Fruit fly (Drosophila melanogaster) whole organism, pupa: ENCODE results near the gene CdGAPr.
A peak's percentile ranks its signal among the peaks of the same experiment; 100 is the strongest.

Source experiments
- CG10348 ChIP-seq: fragments of 200-800 bp; sonication (Bioruptor generic); IDR thresholded peaks from 2 replicates; pipeline ENCODE4 v1.3.6; 2022; ENCODE audit warnings: missing biosample characterization, missing genetic modification characterization
- CG12605 ChIP-seq: fragments of 200-800 bp; sonication (Bioruptor generic); IDR thresholded peaks from 2 replicates; pipeline ENCODE4 v1.3.6; 2022; ENCODE audit warnings: missing biosample characterization, missing genetic modification characterization
- CG14655 ChIP-seq: fragments of 200-800 bp; sonication (Bioruptor generic); optimal IDR thresholded peaks from 3 replicates; lab custom pipeline; 2017; ENCODE audit warnings: mild to moderate bottlenecking, missing biosample characterization, missing genetic modification reagents, missing genetic modification characterization
- CG17806 ChIP-seq: fragments of 200-800 bp; sonication (Bioruptor generic); optimal IDR thresholded peaks from 2 replicates; lab custom pipeline; 2018; ENCODE audit warnings: missing biosample characterization, mild to moderate bottlenecking, missing genetic modification characterization, moderate library complexity
- CG32121 ChIP-seq: fragments of 200-800 bp; sonication (Bioruptor generic); IDR thresholded peaks from 2 replicates; pipeline ENCODE4 v1.3.6; 2022; ENCODE audit warnings: missing biosample characterization, missing genetic modification characterization
- CG8159 ChIP-seq: fragments of 200-800 bp; sonication (Bioruptor generic); optimal IDR thresholded peaks from 3 replicates; lab custom pipeline; 2018; ENCODE audit warnings: missing biosample characterization, mild to moderate bottlenecking, missing genetic modification characterization, moderate library complexity
- CG9948 ChIP-seq: fragments of 200-800 bp; sonication (Bioruptor generic); optimal IDR thresholded peaks from 2 replicates; lab custom pipeline; 2018; ENCODE audit warnings: missing biosample characterization, mild to moderate bottlenecking, missing genetic modification characterization, moderate library complexity
- EcR ChIP-seq: fragments of 200-800 bp; sonication (Bioruptor generic); optimal IDR thresholded peaks from 3 replicates; lab custom pipeline; 2019; ENCODE audit warnings: missing biosample characterization, missing genetic modification characterization, mild to moderate bottlenecking, moderate library complexity, missing genetic modification reagents
- Ets98B ChIP-seq: fragments of 200-800 bp; sonication (Bioruptor generic); IDR thresholded peaks from 2 replicates; pipeline ENCODE4 v1.3.6; 2022; ENCODE audit warnings: missing biosample characterization, missing genetic modification characterization
- fd96Ca ChIP-seq: fragments of 200-800 bp; sonication (Bioruptor generic); IDR thresholded peaks from 3 replicates; pipeline ENCODE4 v1.3.6; 2022; ENCODE audit warnings: missing biosample characterization, missing genetic modification characterization

DNA sequence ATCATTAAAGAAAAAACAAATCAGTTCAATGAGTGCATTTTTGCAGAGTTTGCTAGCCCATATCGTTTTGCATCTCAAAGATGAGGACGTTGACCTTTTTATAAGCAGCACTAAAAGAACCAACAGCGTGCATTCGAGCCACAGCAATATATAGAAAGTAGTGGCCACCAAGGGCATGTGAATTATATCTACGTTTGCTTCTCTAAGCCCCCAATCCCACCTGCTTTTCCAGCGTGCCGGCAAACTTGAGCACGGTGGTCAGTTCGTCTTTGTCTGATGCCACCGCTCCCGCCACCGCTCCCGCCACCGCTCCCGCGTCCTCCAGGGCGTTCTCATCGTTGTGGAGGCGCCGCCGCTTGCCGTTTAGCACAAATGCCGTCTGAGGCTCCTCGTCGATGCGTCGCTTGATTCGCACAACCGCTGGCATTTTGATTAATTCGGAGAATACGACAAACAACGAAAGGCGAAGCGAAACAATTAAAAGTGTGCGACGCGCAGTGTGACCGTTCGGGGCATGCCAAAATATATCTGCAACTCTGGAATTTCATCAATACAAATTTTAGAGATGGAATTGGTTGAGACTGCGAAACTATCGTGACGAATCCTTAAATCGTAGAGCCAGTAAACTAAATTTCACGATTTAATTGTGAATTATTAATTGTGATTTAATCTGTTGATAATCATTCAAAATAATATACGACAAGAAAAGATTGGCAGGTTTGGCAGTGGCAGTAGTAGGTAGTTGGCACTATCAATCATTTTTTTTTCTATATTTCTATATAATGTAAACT is 3.8 kb upstream of the CdGAPr start:
- TF ChIP-seq CG17806 (tag; lab: Kevin White, UChicago) (no peak), CG10348 (GFP tag; lab: Robert Waterston, UW) (no peak), CG14655 (GFP tag; lab: Kevin White, UChicago) (peak; percentile 29), CG12605 (GFP tag; lab: Robert Waterston, UW) (no peak), CG32121 (no peak), Ets98B (no peak; the same call in 1 of the 2 replicates), fd96Ca (GFP tag; lab: Robert Waterston, UW) (peak; percentile 58), CG8159 (tag; lab: Kevin White, UChicago) (peak; percentile 27), EcR (GFP tag; lab: Kevin White, UChicago) (peak; percentile 98), CG9948 (no peak)
